Worm (Caenorhabditis elegans) whole organism, L2 larva: ENCODE measurements around the gene tiar-1.
A peak's percentile ranks its signal among the peaks of the same experiment; 100 is the strongest.

Source experiments
- C34F6.9 ChIP-seq: fragments of 150-350 bp; optimal IDR thresholded peaks from 2 replicates; lab custom pipeline; 2014; ENCODE audit warnings: missing biosample characterization, missing genetic modification characterization
- F13H6.1 ChIP-seq: sonication (generic microtip); optimal IDR thresholded peaks from 2 replicates; lab custom pipeline; 2016; ENCODE audit warnings: missing genetic modification characterization, missing compliant biosample characterization
- R02D3.7 ChIP-seq: fragments of 150-350 bp; optimal IDR thresholded peaks from 2 replicates; lab custom pipeline; 2014; ENCODE audit warnings: missing biosample characterization, missing genetic modification characterization
- Y55F3AM.14 ChIP-seq: fragments of 200-800 bp; sonication (Bioruptor generic); optimal IDR thresholded peaks from 2 replicates; lab custom pipeline; 2018; ENCODE audit warnings: mild to moderate bottlenecking, missing genetic modification characterization, missing compliant biosample characterization
- ZK546.5 ChIP-seq: sonication (generic microtip); optimal IDR thresholded peaks from 2 replicates; lab custom pipeline; 2017; ENCODE audit warnings: missing biosample characterization, missing genetic modification characterization
- alr-1 ChIP-seq: fragments of 150-350 bp; optimal IDR thresholded peaks from 2 replicates; lab custom pipeline; 2014; ENCODE audit warnings: missing biosample characterization, missing genetic modification characterization
- ama-1 ChIP-seq: fragments of 150-350 bp; optimal IDR thresholded peaks from 2 replicates; lab custom pipeline; 2018; ENCODE audit warnings: inconsistent platforms
- ceh-82 ChIP-seq: fragments of 150-350 bp; optimal IDR thresholded peaks from 2 replicates; lab custom pipeline; 2014; ENCODE audit warnings: missing biosample characterization, missing genetic modification characterization
- crh-2 ChIP-seq: sonication (generic microtip); optimal IDR thresholded peaks from 2 replicates; lab custom pipeline; 2017; ENCODE audit warnings: missing biosample characterization, missing genetic modification characterization
- egl-27 ChIP-seq: sonication (generic microtip); optimal IDR thresholded peaks from 3 replicates; lab custom pipeline; 2017; ENCODE audit warnings: missing biosample characterization, missing genetic modification reagents, missing genetic modification characterization
- elt-1 ChIP-seq: fragments of 150-350 bp; optimal IDR thresholded peaks from 2 replicates; lab custom pipeline; 2014; ENCODE audit warnings: missing biosample characterization, missing genetic modification characterization
- elt-3 ChIP-seq: sonication (generic microtip); optimal IDR thresholded peaks from 2 replicates; lab custom pipeline; 2017; ENCODE audit warnings: missing biosample characterization, missing genetic modification characterization
- lin-11 ChIP-seq: fragments of 150-350 bp; sonication (generic microtip); optimal IDR thresholded peaks from 2 replicates; lab custom pipeline; 2014; ENCODE audit warnings: missing biosample characterization, missing genetic modification characterization, inconsistent platforms, mixed read lengths
- lin-39 ChIP-seq: fragments of 150-350 bp; optimal IDR thresholded peaks from 2 replicates; lab custom pipeline; 2014; ENCODE audit warnings: missing biosample characterization, missing genetic modification reagents, missing genetic modification characterization
- lsy-2 ChIP-seq, 2 experiments: fragments of 150-350 bp in 1 of 2; sonication (generic microtip) in 1 of 2; optimal IDR thresholded peaks; 2 replicates each; lab custom pipeline; 2014 to 2017; ENCODE audit warnings: missing biosample characterization in 2 of 2, missing genetic modification characterization in 2 of 2
- mab-5 ChIP-seq: fragments of 150-350 bp; optimal IDR thresholded peaks from 2 replicates; lab custom pipeline; 2014; ENCODE audit warnings: missing biosample characterization, missing genetic modification characterization
- mbf-1 ChIP-seq: sonication (generic microtip); optimal IDR thresholded peaks from 2 replicates; lab custom pipeline; 2017; ENCODE audit warnings: missing biosample characterization, missing genetic modification characterization
- mdl-1 ChIP-seq, 2 experiments: fragments of 150-350 bp in 1 of 2; sonication (generic microtip) in 1 of 2; optimal IDR thresholded peaks; 2 replicates each; lab custom pipeline; 2017; ENCODE audit warnings: missing biosample characterization in 2 of 2, missing genetic modification characterization in 2 of 2
- nhr-10 ChIP-seq: sonication (generic microtip); optimal IDR thresholded peaks from 2 replicates; lab custom pipeline; 2017; ENCODE audit warnings: missing biosample characterization, missing genetic modification characterization
- nhr-11 ChIP-seq: fragments of 150-350 bp; optimal IDR thresholded peaks from 2 replicates; lab custom pipeline; 2014; ENCODE audit warnings: missing biosample characterization, missing genetic modification characterization
- nhr-12 ChIP-seq: fragments of 150-350 bp; optimal IDR thresholded peaks from 2 replicates; lab custom pipeline; 2014; ENCODE audit warnings: missing biosample characterization, missing genetic modification characterization
- nhr-21 ChIP-seq: fragments of 150-350 bp; optimal IDR thresholded peaks from 2 replicates; lab custom pipeline; 2014; ENCODE audit warnings: missing biosample characterization, missing genetic modification characterization
- nhr-23 ChIP-seq: fragments of 150-350 bp; optimal IDR thresholded peaks from 2 replicates; lab custom pipeline; 2014; ENCODE audit warnings: missing biosample characterization, missing genetic modification reagents, missing genetic modification characterization
- nhr-25 ChIP-seq: fragments of 150-350 bp; sonication (generic microtip); optimal IDR thresholded peaks from 3 replicates; lab custom pipeline; 2014; ENCODE audit warnings: missing biosample characterization, missing genetic modification characterization
- nhr-77 ChIP-seq: fragments of 150-350 bp; optimal IDR thresholded peaks from 2 replicates; lab custom pipeline; 2014; ENCODE audit warnings: missing biosample characterization, missing genetic modification characterization
- sem-4 ChIP-seq: fragments of 150-350 bp; optimal IDR thresholded peaks from 2 replicates; lab custom pipeline; 2014; ENCODE audit warnings: missing biosample characterization, missing genetic modification reagents, missing genetic modification characterization
- sma-9 ChIP-seq, 2 experiments: fragments of 150-350 bp in 1 of 2; sonication (generic microtip) in 1 of 2; optimal IDR thresholded peaks; 2 replicates each; lab custom pipeline; 2014 to 2016; ENCODE audit warnings: missing genetic modification characterization in 2 of 2, mild to moderate bottlenecking in 1 of 2, missing biosample characterization in 1 of 2, missing compliant biosample characterization in 1 of 2, missing genetic modification reagents in 1 of 2, moderate library complexity in 1 of 2
- unc-39 ChIP-seq: fragments of 150-350 bp; optimal IDR thresholded peaks from 2 replicates; lab custom pipeline; 2014; ENCODE audit warnings: missing biosample characterization, missing genetic modification characterization
- unc-55 ChIP-seq: fragments of 150-350 bp; sonication (generic microtip); optimal IDR thresholded peaks from 3 replicates; lab custom pipeline; 2014; ENCODE audit warnings: missing biosample characterization, missing genetic modification reagents, missing genetic modification characterization
- unc-62 ChIP-seq: fragments of 150-350 bp; optimal IDR thresholded peaks from 2 replicates; lab custom pipeline; 2014; ENCODE audit warnings: missing biosample characterization, missing genetic modification reagents, missing genetic modification characterization
- zag-1 ChIP-seq: fragments of 150-350 bp; optimal IDR thresholded peaks from 2 replicates; lab custom pipeline; 2014; ENCODE audit warnings: missing biosample characterization, missing genetic modification characterization
- ztf-1 ChIP-seq: fragments of 200-800 bp; sonication (Bioruptor generic); conservative IDR thresholded peaks from 2 replicates; pipeline ENCODE4 v1.3.6; 2022; ENCODE audit warnings: missing genetic modification characterization, missing compliant biosample characterization
- ztf-11 ChIP-seq: sonication (generic microtip); optimal IDR thresholded peaks from 2 replicates; lab custom pipeline; 2017; ENCODE audit warnings: missing biosample characterization, missing genetic modification characterization
- ztf-4 ChIP-seq: fragments of 150-350 bp; optimal IDR thresholded peaks from 2 replicates; lab custom pipeline; 2014; ENCODE audit warnings: missing biosample characterization, missing genetic modification characterization

The tiar-1 gene

ce11 chrII:5697338-5697737 lies 17.3 kb downstream of the tiar-1 start:
- no peak for TF ChIP-seq ceh-82 (tag; lab: Kevin White, UChicago)
- TF ChIP-seq lin-11 (tag; lab: Kevin White, UChicago) = no peak
- no peak for TF ChIP-seq ZK546.5 (tag; lab: Kevin White, UChicago)
- TF ChIP-seq zag-1 (tag; lab: Kevin White, UChicago) = no peak
- no peak for TF ChIP-seq unc-55 (GFP tag; lab: Kevin White, UChicago)
- TF ChIP-seq elt-3 (tag; lab: Kevin White, UChicago) = no peak

ce11 chrII:5696218-5696617 lies 18.4 kb downstream of the tiar-1 start:
- TF ChIP-seq elt-3 (tag; lab: Kevin White, UChicago) (no peak), lin-39 (no peak), ceh-82 (tag; lab: Kevin White, UChicago) (no peak), unc-39 (tag; lab: Kevin White, UChicago) (no peak), nhr-10 (tag; lab: Kevin White, UChicago) (no peak), egl-27 (no peak), sma-9 (GFP tag; optimal IDR thresholded peaks at IDR 0.05; lab: Kevin White, UChicago) (no peak), sma-9 (tag; optimal IDR thresholded peaks at IDR 0.05; lab: Kevin White, UChicago) (no peak), Y55F3AM.14 (no peak), nhr-11 (tag; lab: Kevin White, UChicago) (no peak), sem-4 (tag; lab: Kevin White, UChicago) (no peak), ztf-11 (tag; lab: Kevin White, UChicago) (no peak), mbf-1 (tag; lab: Kevin White, UChicago) (no peak), unc-62 (no peak), nhr-77 (no peak), ztf-4 (no peak)
- TF ChIP-seq, all 48 proteins: peak for 0

- TF ChIP-seq elt-1 = no peak
- no peak for TF ChIP-seq nhr-23 (tag; lab: Kevin White, UChicago)
- no peak for TF ChIP-seq unc-62
- TF ChIP-seq mab-5 (tag; lab: Kevin White, UChicago) = no peak
Measured at ce11 chrII:5694798-5695197, 19.8 kb downstream of the tiar-1 start, which contains the start of gene C25H3.14. TSS of gene C25H3.14 (plus strand) at chrII:5695098.

ce11 chrII:5693893-5694292 lies 20.7 kb downstream of the tiar-1 start, which contains the start of gene C25H3.3:
TSS of gene C25H3.3 (plus strand) at chrII:5694193.
- no peak for TF ChIP-seq lin-11 (tag; lab: Kevin White, UChicago)
- no peak for TF ChIP-seq nhr-25 (tag; lab: Kevin White, UChicago)
- TF ChIP-seq lin-39 = no peak
- no peak for TF ChIP-seq nhr-21 (tag; lab: Kevin White, UChicago)
- no peak for TF ChIP-seq zag-1 (tag; lab: Kevin White, UChicago)
- TF ChIP-seq alr-1 = no peak
- no peak for TF ChIP-seq ztf-1 (GFP tag; lab: Robert Waterston, UW)
- no peak for TF ChIP-seq C34F6.9 (tag; lab: Kevin White, UChicago)
- no peak for TF ChIP-seq elt-3 (tag; lab: Kevin White, UChicago)
- no peak for TF ChIP-seq ama-1
- TF ChIP-seq, all 48 proteins: peak for 0

ce11 chrII:5691216-5691771 lies 23.3 kb downstream of the tiar-1 start, which contains the start of the genes ndub-5 and eif-2D:
TSS of gene ndub-5 (minus strand) at chrII:5691353.
TSS of gene eif-2D (plus strand) at chrII:5691721.
- TF ChIP-seq nhr-23 (tag; lab: Kevin White, UChicago) = no peak
- TF ChIP-seq unc-62 = no peak
- TF ChIP-seq lsy-2 (tag; optimal IDR thresholded peaks at IDR 0.05; lab: Kevin White, UChicago) = peak in 1 of 2 experiments; percentile 39
- no peak for TF ChIP-seq R02D3.7
- no peak for TF ChIP-seq zag-1 (tag; lab: Kevin White, UChicago)
- TF ChIP-seq nhr-12 (tag; lab: Kevin White, UChicago) = no peak
- no peak for TF ChIP-seq ceh-82 (tag; lab: Kevin White, UChicago)
- TF ChIP-seq crh-2 (tag; lab: Kevin White, UChicago) = no peak
- no peak for TF ChIP-seq egl-27
- TF ChIP-seq nhr-25 (tag; lab: Kevin White, UChicago) = no peak
- TF ChIP-seq F13H6.1 (tag; lab: Kevin White, UChicago) = no peak
- no peak for TF ChIP-seq mdl-1 (tag; optimal IDR thresholded peaks at IDR 0.05; lab: Kevin White, UChicago)
- peak; percentile 11 for TF ChIP-seq C34F6.9 (tag; lab: Kevin White, UChicago)
